Worm (Caenorhabditis elegans) whole organism, L1 larva: ENCODE measurements around the gene cdk-11.1.

Source experiments
- ama-1 ChIP-seq: fragments of 150-350 bp; optimal IDR thresholded peaks from 2 replicates; lab custom pipeline; 2014
- ceh-82 ChIP-seq, 3 experiments: fragments of 150-350 bp in 1 of 3; sonication (generic microtip) in 2 of 3; optimal IDR thresholded peaks; 2 replicates each; lab custom pipeline; 2014 to 2017; ENCODE audit warnings: missing biosample characterization in 3 of 3, missing genetic modification characterization in 3 of 3
- elt-2 ChIP-seq: sonication (generic microtip); optimal IDR thresholded peaks from 2 replicates; lab custom pipeline; 2016; ENCODE audit warnings: missing genetic modification characterization, mild to moderate bottlenecking, inconsistent platforms, missing compliant biosample characterization, missing genetic modification reagents
- lin-35 ChIP-seq, 2 experiments: fragments of 150-350 bp; optimal IDR thresholded peaks; 2 replicates each; lab custom pipeline; 2014; ENCODE audit warnings: missing biosample characterization in 2 of 2, missing genetic modification characterization in 2 of 2, missing genetic modification reagents in 2 of 2
- lsy-2 ChIP-seq, 2 experiments: fragments of 150-350 bp; optimal IDR thresholded peaks; 2 replicates each; lab custom pipeline; 2014; ENCODE audit warnings: missing biosample characterization in 2 of 2, missing genetic modification characterization in 2 of 2
- mdl-1 ChIP-seq, 2 experiments: fragments of 150-350 bp; optimal IDR thresholded peaks; 2 replicates each; lab custom pipeline; 2014 to 2017; ENCODE audit warnings: missing biosample characterization in 2 of 2, missing genetic modification characterization in 2 of 2, inconsistent platforms in 1 of 2
- nhr-76 ChIP-seq: sonication (generic microtip); optimal IDR thresholded peaks from 2 replicates; lab custom pipeline; 2017; ENCODE audit warnings: missing biosample characterization, missing genetic modification characterization
- nhr-77 ChIP-seq: fragments of 150-350 bp; optimal IDR thresholded peaks from 2 replicates; lab custom pipeline; 2014; ENCODE audit warnings: missing biosample characterization, missing genetic modification characterization
- unc-30 ChIP-seq: sonication (generic microtip); optimal IDR thresholded peaks from 2 replicates; lab custom pipeline; 2017; ENCODE audit warnings: missing biosample characterization, missing genetic modification characterization
- vab-15 ChIP-seq: sonication (generic microtip); optimal IDR thresholded peaks from 2 replicates; lab custom pipeline; 2017; ENCODE audit warnings: missing genotype, mild to moderate bottlenecking, missing genetic modification characterization, missing compliant biosample characterization

ce11 chrII:7708540-7708939 is 9.5 kb downstream of the cdk-11.1 start, which contains the start of gene B0495.9:
- TF ChIP-seq mdl-1 (tag; optimal IDR thresholded peaks at IDR 0.05; lab: Kevin White, UChicago) (peak in 1 of 2 experiments; percentile 12), unc-30 (tag; lab: Kevin White, UChicago) (no peak), nhr-76 (tag; lab: Kevin White, UChicago) (peak; percentile 19), ama-1 (lab: Kevin White, UChicago) (no peak), ceh-82 (tag; optimal IDR thresholded peaks at IDR 0.05; lab: Kevin White, UChicago) (peak; percentile 16 to 37 (median 21)), elt-2 (tag; lab: Kevin White, UChicago) (peak; percentile 29), nhr-77 (tag; lab: Kevin White, UChicago) (no peak), vab-15 (no peak), lsy-2 (tag; optimal IDR thresholded peaks at IDR 0.05; lab: Kevin White, UChicago) (peak; percentile 63 to 64), lin-35 (GFP tag; optimal IDR thresholded peaks at IDR 0.05; lab: Kevin White, UChicago) (peak; percentile 22 to 52)
